Worm (Caenorhabditis elegans) whole organism, late embryonic: ENCODE data around the gene B0222.1.

Experiments
- F13H6.1 ChIP-seq: sonication (generic microtip); optimal IDR thresholded peaks from 2 replicates; lab custom pipeline; 2016; ENCODE audit warnings: missing genetic modification characterization, missing compliant biosample characterization
- ceh-22 ChIP-seq: sonication (generic microtip); optimal IDR thresholded peaks from 2 replicates; lab custom pipeline; 2017; ENCODE audit warnings: missing biosample characterization, missing genetic modification characterization
- che-1 ChIP-seq: sonication (generic microtip); optimal IDR thresholded peaks from 2 replicates; lab custom pipeline; 2016; ENCODE audit warnings: mild to moderate bottlenecking, missing genetic modification characterization, missing compliant biosample characterization
- dmd-4 ChIP-seq: sonication (generic microtip); optimal IDR thresholded peaks from 2 replicates; lab custom pipeline; 2016; ENCODE audit warnings: borderline replicate concordance, missing genetic modification characterization, missing compliant biosample characterization
- dve-1 ChIP-seq: sonication (generic microtip); optimal IDR thresholded peaks from 2 replicates; lab custom pipeline; 2017; ENCODE audit warnings: antibody characterized with exemption, mild to moderate bottlenecking, missing genetic modification characterization, missing compliant biosample characterization
- elt-2 ChIP-seq: sonication (generic microtip); optimal IDR thresholded peaks from 2 replicates; lab custom pipeline; 2016; ENCODE audit warnings: missing genetic modification reagents, missing genetic modification characterization, missing compliant biosample characterization
- gmeb-2 ChIP-seq: sonication (generic microtip); optimal IDR thresholded peaks from 2 replicates; lab custom pipeline; 2016; ENCODE audit warnings: missing genetic modification characterization, inconsistent platforms, missing compliant biosample characterization
- nfya-1 ChIP-seq: sonication (generic microtip); optimal IDR thresholded peaks from 2 replicates; lab custom pipeline; 2017; ENCODE audit warnings: missing genetic modification characterization, mild to moderate bottlenecking, missing compliant biosample characterization, antibody characterized with exemption, moderate library complexity
- pat-9 ChIP-seq: fragments of 200-800 bp; sonication (Bioruptor generic); optimal IDR thresholded peaks from 2 replicates; lab custom pipeline; 2018; ENCODE audit warnings: mild to moderate bottlenecking, missing genetic modification characterization, moderate library complexity, missing compliant biosample characterization

DNA sequence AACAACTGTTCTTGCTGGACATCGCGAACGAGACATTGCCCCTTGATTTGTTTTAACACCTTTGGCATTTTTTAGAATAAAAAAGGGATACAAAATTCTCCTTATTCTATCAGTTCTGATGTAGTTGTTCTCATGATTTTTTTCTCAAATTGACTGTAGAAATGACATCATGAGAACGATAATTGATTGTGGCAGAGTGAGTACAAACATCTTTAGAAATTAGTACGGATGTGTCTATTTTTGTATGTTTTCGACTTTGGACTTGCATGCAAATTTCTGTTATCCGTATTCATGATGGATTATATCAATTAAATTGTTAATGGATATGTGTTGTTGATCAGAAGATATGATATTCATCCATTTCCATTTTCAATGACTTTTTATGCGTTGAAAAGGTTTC, 14.1 kb downstream of the B0222.1 start:
- TF ChIP-seq elt-2 (tag; lab: Kevin White, UChicago) (no peak), nfya-1 (no peak), gmeb-2 (tag; lab: Kevin White, UChicago) (no peak), ceh-22 (tag; lab: Kevin White, UChicago) (no peak), dmd-4 (tag; lab: Kevin White, UChicago) (no peak), che-1 (tag; lab: Kevin White, UChicago) (no peak), pat-9 (tag; lab: Kevin White, UChicago) (no peak), dve-1 (tag; lab: Kevin White, UChicago) (no peak), F13H6.1 (tag; lab: Kevin White, UChicago) (no peak)
